Worm (Caenorhabditis elegans): ENCODE data around the gene argn-1.
A peak's percentile ranks its signal among the peaks of the same experiment; 100 is the strongest.

Gene argn-1

ce11 chrX:5629941-5630340 is at the start of gene argn-1:
argn-1 (plus strand) TSS chrX:5630023.
- TF ChIP-seq unc-120 (tag; optimal IDR thresholded peaks at IDR 0.05; ENCODE audit: poor library complexity, severe bottlenecking) (no peak), ham-2 (GFP tag; optimal IDR thresholded peaks at IDR 0.05) (no peak), sem-2 (GFP tag; optimal IDR thresholded peaks at IDR 0.05) (no peak), drap-1 (GFP tag; optimal IDR thresholded peaks at IDR 0.05) (no peak), lsy-2 (tag; optimal IDR thresholded peaks at IDR 0.05) (no peak), nhr-2 (tag; optimal IDR thresholded peaks at IDR 0.05) (no peak), sptf-1 (tag; optimal IDR thresholded peaks at IDR 0.05) (no peak), flh-1 (GFP tag; optimal IDR thresholded peaks at IDR 0.05) (no peak), ces-1 (GFP tag; optimal IDR thresholded peaks at IDR 0.05) (no peak), hlh-1 (tag; optimal IDR thresholded peaks at IDR 0.05) (no peak), lin-32 (GFP tag; optimal IDR thresholded peaks at IDR 0.05) (no peak), elt-3 (tag; optimal IDR thresholded peaks at IDR 0.05) (no peak), lin-13 (tag; optimal IDR thresholded peaks at IDR 0.05) (no peak), bed-3 (GFP tag; optimal IDR thresholded peaks at IDR 0.05) (no peak), mep-1 (tag; optimal IDR thresholded peaks at IDR 0.05) (no peak)

- peak; percentile 39 for TF ChIP-seq ceh-83 (GFP tag; optimal IDR thresholded peaks at IDR 0.05)
- TF ChIP-seq lin-13 (tag; optimal IDR thresholded peaks at IDR 0.05), result no peak
- TF ChIP-seq snpc-4 (tag; optimal IDR thresholded peaks at IDR 0.05), result no peak
- peak; percentile 95 for TF ChIP-seq ham-2 (GFP tag; optimal IDR thresholded peaks at IDR 0.05)
- no peak for TF ChIP-seq sptf-1 (tag; optimal IDR thresholded peaks at IDR 0.05)
- peak; percentile 27 for TF ChIP-seq M03D4.4 (tag; optimal IDR thresholded peaks at IDR 0.05)
- TF ChIP-seq drap-1 (GFP tag; optimal IDR thresholded peaks at IDR 0.05), result no peak
- TF ChIP-seq elt-3 (tag; optimal IDR thresholded peaks at IDR 0.05), result no peak
- TF ChIP-seq nhr-12 (tag; optimal IDR thresholded peaks at IDR 0.05), result no peak
- peak; percentile 21 for TF ChIP-seq cnd-1 (tag; optimal IDR thresholded peaks at IDR 0.05)
- TF ChIP-seq tbx-8 (GFP tag; optimal IDR thresholded peaks at IDR 0.05), result peak; percentile 4
- TF ChIP-seq ces-1 (GFP tag; optimal IDR thresholded peaks at IDR 0.05), result peak; percentile 20
- peak; percentile 49 for TF ChIP-seq unc-120 (tag; optimal IDR thresholded peaks at IDR 0.05; ENCODE audit: poor library complexity, severe bottlenecking)
- peak; percentile 56 for TF ChIP-seq mls-2 (tag; optimal IDR thresholded peaks at IDR 0.05)
- peak; percentile 24 for TF ChIP-seq mep-1 (tag; optimal IDR thresholded peaks at IDR 0.05)
- TF ChIP-seq nhr-2 (tag; optimal IDR thresholded peaks at IDR 0.05), result no peak
- TF ChIP-seq hlh-1 (tag; optimal IDR thresholded peaks at IDR 0.05), result no peak
- no peak for TF ChIP-seq bed-3 (GFP tag; optimal IDR thresholded peaks at IDR 0.05)
- no peak for TF ChIP-seq sem-2 (GFP tag; optimal IDR thresholded peaks at IDR 0.05)
- peak; percentile 33 for TF ChIP-seq pha-4 (tag; optimal IDR thresholded peaks at IDR 0.05)
Observed at ce11 chrX:5591830-5592229, 38.0 kb upstream of the argn-1 start.

ce11 chrX:5592517-5593183 is 37.2 kb upstream of the argn-1 start, which contains the start of gene unc-97:
unc-97 (plus strand) TSS chrX:5593133.
- TF ChIP-seq ces-1 (GFP tag; optimal IDR thresholded peaks at IDR 0.05) (no peak), mab-5 (tag; optimal IDR thresholded peaks at IDR 0.05) (no peak), bed-3 (GFP tag; optimal IDR thresholded peaks at IDR 0.05) (no peak), nhr-28 (tag; optimal IDR thresholded peaks at IDR 0.05) (no peak), nhr-237 (tag; optimal IDR thresholded peaks at IDR 0.05) (no peak), snpc-4 (tag; optimal IDR thresholded peaks at IDR 0.05) (no peak), unc-62 (GFP tag; optimal IDR thresholded peaks at IDR 0.05) (peak; percentile 68), drap-1 (GFP tag; optimal IDR thresholded peaks at IDR 0.05) (no peak), ztf-11 (tag; optimal IDR thresholded peaks at IDR 0.05) (no peak), blmp-1 (tag; optimal IDR thresholded peaks at IDR 0.05) (no peak), hlh-1 (tag; optimal IDR thresholded peaks at IDR 0.05) (peak; percentile 86), unc-120 (tag; optimal IDR thresholded peaks at IDR 0.05; ENCODE audit: poor library complexity, severe bottlenecking) (peak; percentile 49), elt-3 (tag; optimal IDR thresholded peaks at IDR 0.05) (no peak), ceh-43 (GFP tag; optimal IDR thresholded peaks at IDR 0.05) (no peak), lsy-2 (tag; optimal IDR thresholded peaks at IDR 0.05) (no peak), sptf-1 (tag; optimal IDR thresholded peaks at IDR 0.05) (no peak), tbx-8 (GFP tag; optimal IDR thresholded peaks at IDR 0.05) (no peak), mep-1 (tag; optimal IDR thresholded peaks at IDR 0.05) (no peak)

- TF ChIP-seq ceh-83 (GFP tag; optimal IDR thresholded peaks at IDR 0.05) (no peak), mep-1 (tag; optimal IDR thresholded peaks at IDR 0.05) (no peak), flh-1 (GFP tag; optimal IDR thresholded peaks at IDR 0.05) (no peak), ceh-39 (tag; optimal IDR thresholded peaks at IDR 0.05) (no peak), lsy-2 (tag; optimal IDR thresholded peaks at IDR 0.05) (no peak), cnd-1 (tag; optimal IDR thresholded peaks at IDR 0.05) (no peak), zip-8 (tag; optimal IDR thresholded peaks at IDR 0.05) (no peak), sem-2 (GFP tag; optimal IDR thresholded peaks at IDR 0.05) (no peak), mab-5 (tag; optimal IDR thresholded peaks at IDR 0.05) (no peak), mls-2 (tag; optimal IDR thresholded peaks at IDR 0.05) (no peak), snpc-4 (tag; optimal IDR thresholded peaks at IDR 0.05) (no peak), nhr-28 (tag; optimal IDR thresholded peaks at IDR 0.05) (no peak), blmp-1 (tag; optimal IDR thresholded peaks at IDR 0.05) (no peak), lin-13 (tag; optimal IDR thresholded peaks at IDR 0.05) (no peak), ham-2 (GFP tag; optimal IDR thresholded peaks at IDR 0.05) (no peak), sptf-1 (tag; optimal IDR thresholded peaks at IDR 0.05) (no peak), M03D4.4 (tag; optimal IDR thresholded peaks at IDR 0.05) (no peak), hlh-1 (tag; optimal IDR thresholded peaks at IDR 0.05) (no peak)
Observed at ce11 chrX:5599224-5599623, 30.6 kb upstream of the argn-1 start, which contains the start of gene sulp-2. sulp-2 (minus strand) TSS chrX:5599330.

Measured in whole organism, mixed stage, embryonic.